Fruit fly (Drosophila melanogaster) whole organism, wandering third instar larva: Measurements from ENCODE around the gene Rai1.

ENCODE experiments used
- CG32264 ChIP-seq: fragments of 200-800 bp; sonication (Bioruptor generic); optimal IDR thresholded peaks from 2 replicates; lab custom pipeline; 2016; ENCODE audit warnings: missing biosample characterization, missing genetic modification characterization
- CG9705 ChIP-seq: fragments of 200-800 bp; sonication (Bioruptor generic); optimal IDR thresholded peaks from 2 replicates; lab custom pipeline; 2018; ENCODE audit warnings: missing biosample characterization, mild to moderate bottlenecking, missing genetic modification characterization
- Dfd ChIP-seq: fragments of >200 bp; optimal IDR thresholded peaks from 2 replicates; lab custom pipeline; 2017; ENCODE audit warnings: missing biosample characterization, missing genetic modification characterization
- Dif ChIP-seq: fragments of 200-275, 200-300 bp; sonication (Bioruptor generic); optimal IDR thresholded peaks from 2 replicates; lab custom pipeline; 2018; ENCODE audit warnings: missing biosample characterization, missing genetic modification characterization; ENCODE audit not compliant: partially characterized antibody
- GATAd ChIP-seq: sonication (Bioruptor generic); optimal IDR thresholded peaks from 2 replicates; lab custom pipeline; 2016; ENCODE audit warnings: missing biosample characterization, missing genetic modification characterization
- HLH106 ChIP-seq: fragments of 200-800 bp; optimal IDR thresholded peaks from 3 replicates; lab custom pipeline; 2019; ENCODE audit warnings: missing biosample characterization, mild to moderate bottlenecking, missing genetic modification characterization, moderate library complexity
- Hnf4 ChIP-seq: fragments of 200-800 bp; sonication (Bioruptor generic); optimal IDR thresholded peaks from 2 replicates; lab custom pipeline; 2016; ENCODE audit warnings: missing biosample characterization, mild to moderate bottlenecking, missing genetic modification characterization
- Hr83 ChIP-seq: fragments of 200-300 bp; sonication (Bioruptor generic); optimal IDR thresholded peaks from 2 replicates; lab custom pipeline; 2016; ENCODE audit warnings: missing biosample characterization, mild to moderate bottlenecking, missing genetic modification characterization, moderate library complexity; ENCODE audit not compliant: poor library complexity, severe bottlenecking
- Jra ChIP-seq: sonication (Bioruptor generic); optimal IDR thresholded peaks from 2 replicates; lab custom pipeline; 2016; ENCODE audit warnings: missing biosample characterization, missing genetic modification characterization
- Mio ChIP-seq: sonication (Bioruptor generic); optimal IDR thresholded peaks from 2 replicates; lab custom pipeline; 2016; ENCODE audit warnings: missing biosample characterization, missing genetic modification characterization
- Myc ChIP-seq: fragments of >200 bp; optimal IDR thresholded peaks from 2 replicates; lab custom pipeline; 2017
- OdsH ChIP-seq: fragments of 200-800 bp; sonication (Bioruptor generic); optimal IDR thresholded peaks from 2 replicates; lab custom pipeline; 2016; ENCODE audit warnings: missing biosample characterization, mild to moderate bottlenecking, missing genetic modification characterization
- Rel ChIP-seq, 2 experiments: fragments of 200-800 bp; sonication (Bioruptor generic) in 1 of 2; optimal IDR thresholded peaks; 2 replicates in 1 of 2; 3 replicates in 1 of 2; lab custom pipeline; 2016 to 2019; ENCODE audit warnings: mild to moderate bottlenecking in 2 of 2, missing biosample characterization in 2 of 2, missing genetic modification characterization in 2 of 2, moderate library complexity in 1 of 2
- Vsx2 ChIP-seq: fragments of 200-300, 225-300 bp; sonication (Bioruptor generic); optimal IDR thresholded peaks from 2 replicates; lab custom pipeline; 2018; ENCODE audit warnings: missing biosample characterization, missing genetic modification characterization; ENCODE audit not compliant: partially characterized antibody
- dl ChIP-seq, 2 experiments: fragments of 175-275, 200-275 bp in 1 of 2; fragments of 200-275 bp in 1 of 2; sonication (Bioruptor generic); optimal IDR thresholded peaks; lab custom pipeline; 2018; ENCODE audit warnings: mild to moderate bottlenecking in 2 of 2, missing biosample characterization in 2 of 2, missing genetic modification characterization in 2 of 2, moderate library complexity in 2 of 2; ENCODE audit not compliant: partially characterized antibody in 2 of 2, insufficient read depth in 1 of 2
- dmrt93B ChIP-seq: fragments of 200-800 bp; sonication (Bioruptor generic); optimal IDR thresholded peaks from 2 replicates; lab custom pipeline; 2018; ENCODE audit warnings: missing biosample characterization, mild to moderate bottlenecking, missing genetic modification characterization
- dsf ChIP-seq: sonication (Bioruptor generic); optimal IDR thresholded peaks from 2 replicates; lab custom pipeline; 2016; ENCODE audit warnings: missing biosample characterization, missing genetic modification characterization, borderline replicate concordance
- ey ChIP-seq: fragments of 200-800 bp; sonication (Bioruptor generic); optimal IDR thresholded peaks from 2 replicates; lab custom pipeline; 2016; ENCODE audit warnings: missing biosample characterization, missing genetic modification characterization
- foxo ChIP-seq, 2 experiments: fragments of 200-800 bp; sonication (Bioruptor generic); optimal IDR thresholded peaks; 2 replicates in 1 of 2; 3 replicates in 1 of 2; lab custom pipeline; 2016 to 2017; ENCODE audit warnings: missing biosample characterization in 2 of 2, missing genetic modification characterization in 2 of 2
- fru ChIP-seq: fragments of 200-800 bp; sonication (Bioruptor generic); optimal IDR thresholded peaks from 3 replicates; lab custom pipeline; 2016; ENCODE audit warnings: missing biosample characterization, mild to moderate bottlenecking, missing genetic modification characterization
- jim ChIP-seq: fragments of 175-275, 200-325 bp; sonication (Bioruptor generic); optimal IDR thresholded peaks from 2 replicates; lab custom pipeline; 2016; ENCODE audit warnings: missing biosample characterization, mild to moderate bottlenecking, missing genetic modification characterization
- lola ChIP-seq: fragments of >200 bp; optimal IDR thresholded peaks from 2 replicates; lab custom pipeline; 2017; ENCODE audit warnings: missing biosample characterization, missing genetic modification characterization
- rgr ChIP-seq: fragments of 200-800 bp; sonication (Bioruptor generic); optimal IDR thresholded peaks from 3 replicates; lab custom pipeline; 2016; ENCODE audit warnings: missing biosample characterization, mild to moderate bottlenecking, missing genetic modification characterization
- sage ChIP-seq: fragments of 200-800 bp; sonication (Bioruptor generic); optimal IDR thresholded peaks from 2 replicates; lab custom pipeline; 2016; ENCODE audit warnings: missing biosample characterization, mild to moderate bottlenecking, missing genetic modification characterization
- sv ChIP-seq: fragments of 200-800 bp; sonication (Bioruptor generic); optimal IDR thresholded peaks from 3 replicates; lab custom pipeline; 2016; ENCODE audit warnings: missing biosample characterization, missing genetic modification characterization
- tai ChIP-seq: sonication (Bioruptor generic); optimal IDR thresholded peaks from 2 replicates; lab custom pipeline; 2016; ENCODE audit warnings: missing biosample characterization, missing genetic modification characterization
- woc ChIP-seq: sonication (Bioruptor generic); optimal IDR thresholded peaks from 2 replicates; lab custom pipeline; 2016; ENCODE audit warnings: missing biosample characterization, mild to moderate bottlenecking, missing genetic modification characterization

Rai1 gene

dm6 chrX:16803299-16803698, at the start of gene Rai1, which contains the start of gene CG13005:
Gene Rai1 (minus strand): TSS chrX:16803344.
Gene CG13005 (plus strand): TSS chrX:16803650.
- TF ChIP-seq CG9705 (no peak), Myc (lab: Kevin White, UChicago) (peak; percentile 67)

DNA sequence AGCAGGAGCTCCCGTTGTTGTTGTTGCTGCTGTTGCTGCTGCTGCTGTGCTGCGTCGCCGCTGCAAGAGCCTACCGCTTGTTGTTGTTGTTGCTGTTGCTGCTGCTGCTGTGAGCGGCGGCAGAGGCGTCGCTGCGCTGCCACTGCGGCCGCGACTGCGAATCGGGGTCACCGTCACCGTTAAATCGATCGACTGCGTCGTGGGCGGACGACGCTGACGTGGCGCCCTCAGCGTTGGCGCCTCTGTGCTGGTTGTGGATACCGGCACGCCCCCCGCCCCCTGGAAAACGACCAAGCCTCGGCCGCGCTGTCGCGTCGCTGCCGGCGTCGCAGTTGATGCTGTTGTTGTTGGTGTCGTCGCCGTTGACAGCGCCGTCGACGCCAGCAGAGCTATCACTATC, 46.4 kb upstream of the Rai1 start:
- TF ChIP-seq Dfd (peak; percentile 35), woc (GFP tag; lab: Kevin White, UChicago) (no peak)

dm6 chrX:16848978-16849377, 45.8 kb upstream of the Rai1 start:
- no peak for TF ChIP-seq Vsx2 (GFP tag; lab: Kevin White, UChicago)
- TF ChIP-seq foxo (GFP tag; optimal IDR thresholded peaks at IDR 0.05; lab: Kevin White, UChicago), result no peak
- no peak for TF ChIP-seq Mio (GFP tag; lab: Kevin White, UChicago)
- TF ChIP-seq jim (GFP tag; lab: Kevin White, UChicago), result no peak
- TF ChIP-seq GATAd (GFP tag; lab: Kevin White, UChicago), result no peak
- no peak for TF ChIP-seq Dfd
- TF ChIP-seq Dif (GFP tag; lab: Kevin White, UChicago), result no peak
- TF ChIP-seq CG32264 (GFP tag; lab: Kevin White, UChicago), result no peak
- TF ChIP-seq Rel (GFP tag; optimal IDR thresholded peaks at IDR 0.05; lab: Kevin White, UChicago), result no peak
- TF ChIP-seq Rel (tag; optimal IDR thresholded peaks at IDR 0.05; lab: Kevin White, UChicago), result no peak
- no peak for TF ChIP-seq fru (GFP tag; lab: Kevin White, UChicago)
- no peak for TF ChIP-seq Hnf4 (GFP tag; lab: Kevin White, UChicago)
- TF ChIP-seq, all 38 proteins: peak for 0

- TF ChIP-seq Hnf4 (GFP tag; lab: Kevin White, UChicago) (no peak), OdsH (GFP tag; lab: Kevin White, UChicago) (no peak), rgr (GFP tag; lab: Kevin White, UChicago) (no peak), GATAd (GFP tag; lab: Kevin White, UChicago) (no peak), dl (GFP tag; optimal IDR thresholded peaks at IDR 0.05; lab: Kevin White, UChicago; ENCODE audit: insufficient read depth in 1 of 2, partially characterized antibody in 2 of 2) (no peak), Dfd (no peak), lola (GFP tag; lab: Kevin White, UChicago) (no peak), tai (GFP tag; lab: Kevin White, UChicago) (no peak), HLH106 (tag; lab: Kevin White, UChicago) (no peak), sage (GFP tag; lab: Kevin White, UChicago) (no peak), Hr83 (GFP tag; lab: Kevin White, UChicago) (no peak), CG9705 (no peak), Jra (GFP tag; lab: Kevin White, UChicago) (no peak), Dif (GFP tag; lab: Kevin White, UChicago) (no peak), Myc (lab: Kevin White, UChicago) (no peak), jim (GFP tag; lab: Kevin White, UChicago) (no peak), sv (no peak), dmrt93B (GFP tag; lab: Kevin White, UChicago) (no peak), ey (GFP tag; lab: Kevin White, UChicago) (no peak), Rel (GFP tag; optimal IDR thresholded peaks at IDR 0.05; lab: Kevin White, UChicago) (no peak), Rel (tag; optimal IDR thresholded peaks at IDR 0.05; lab: Kevin White, UChicago) (no peak)
- TF ChIP-seq, all 38 proteins: peak for 0
Observed at dm6 chrX:16846575-16846974, 43.4 kb upstream of the Rai1 start.

- TF ChIP-seq lola (GFP tag; lab: Kevin White, UChicago) (no peak), HLH106 (tag; lab: Kevin White, UChicago) (no peak), dsf (GFP tag; lab: Kevin White, UChicago) (no peak), tai (GFP tag; lab: Kevin White, UChicago) (no peak), CG9705 (no peak), Hr83 (GFP tag; lab: Kevin White, UChicago) (no peak), woc (GFP tag; lab: Kevin White, UChicago) (no peak)
Observed at dm6 chrX:16844295-16844694, 41.2 kb upstream of the Rai1 start, which contains the start of gene RSG7. Gene RSG7 (minus strand): TSS chrX:16844433.

DNA sequence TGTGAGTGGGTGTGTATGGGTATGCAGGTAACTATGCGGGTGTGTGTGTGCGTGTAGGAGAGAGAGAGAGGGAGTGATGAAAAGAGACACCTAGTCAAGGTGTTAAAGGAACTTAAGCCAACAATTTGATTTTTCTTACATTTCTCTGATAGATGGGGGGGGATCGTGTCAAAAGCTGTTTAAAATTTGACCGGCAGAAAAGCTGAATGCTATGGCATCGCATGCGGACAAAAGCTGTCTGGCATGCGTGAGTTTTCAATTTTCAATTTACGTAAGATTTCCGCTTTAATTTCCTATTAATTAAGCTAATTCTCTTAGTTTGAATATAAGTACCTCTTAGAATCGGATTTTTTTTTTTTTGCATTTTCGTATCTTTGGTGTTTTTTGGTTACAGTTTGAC, 36.8 kb upstream of the Rai1 start:
- TF ChIP-seq Vsx2 (GFP tag; lab: Kevin White, UChicago) (peak; percentile 82), dl (GFP tag; optimal IDR thresholded peaks at IDR 0.05; lab: Kevin White, UChicago; ENCODE audit: insufficient read depth in 1 of 2, partially characterized antibody in 2 of 2) (peak; percentile 58 to 83), Dif (GFP tag; lab: Kevin White, UChicago) (peak; percentile 98), Hr83 (GFP tag; lab: Kevin White, UChicago) (no peak), ey (GFP tag; lab: Kevin White, UChicago) (no peak)
- TF ChIP-seq, all 38 proteins: peak for 3
